Worm (Caenorhabditis elegans) whole organism, dauer: ENCODE measurements around the gene F49E12.7.
"Not testable (repeated sequence)": the region's sequence is repeated elsewhere in the genome, so short reads cannot be mapped to it uniquely, and the experiment has no call there.

Experiments
- unc-62 ChIP-seq: sonication (generic microtip); optimal IDR thresholded peaks from 2 replicates; lab custom pipeline; 2017; ENCODE audit warnings: missing biosample characterization, missing genetic modification reagents, missing genetic modification characterization

Gene F49E12.7

ce11 chrII:8396041-8396440, at the start of gene F49E12.7:
Gene F49E12.7 (minus strand): TSS chrII:8396141.
- no peak for TF ChIP-seq unc-62

- TF ChIP-seq unc-62, result no peak
Observed at ce11 chrII:8444007-8444406, 48.1 kb upstream of the F49E12.7 start, which contains the start of gene evl-20. Gene evl-20 (plus strand): TSS chrII:8444307.

- TF ChIP-seq unc-62, result no peak
Observed at ce11 chrII:8442717-8443223, 46.8 kb upstream of the F49E12.7 start, which contains the start of gene eif-3.G. Gene eif-3.G (plus strand): TSS chrII:8442767.

- TF ChIP-seq unc-62, result no peak
Observed at ce11 chrII:8442176-8442575, 46.2 kb upstream of the F49E12.7 start.

- no peak for TF ChIP-seq unc-62
Observed at ce11 chrII:8441519-8441918, 45.6 kb upstream of the F49E12.7 start.

- no peak for TF ChIP-seq unc-62
Observed at ce11 chrII:8440792-8441191, 44.9 kb upstream of the F49E12.7 start.

- TF ChIP-seq unc-62, result no peak
Observed at ce11 chrII:8440097-8440496, 44.2 kb upstream of the F49E12.7 start.

ce11 chrII:8438791-8439287, 42.9 kb upstream of the F49E12.7 start, which contains the start of gene lips-10:
Gene lips-10 (plus strand): TSS chrII:8439168.
- no peak for TF ChIP-seq unc-62

ce11 chrII:8437035-8437434, 41.1 kb upstream of the F49E12.7 start, which contains the start of gene acp-3:
Gene acp-3 (minus strand): TSS chrII:8437135.
- no peak for TF ChIP-seq unc-62

ce11 chrII:8435005-8435404, 39.1 kb upstream of the F49E12.7 start, which contains the start of gene acp-4:
Gene acp-4 (minus strand): TSS chrII:8435105.
- TF ChIP-seq unc-62, result no peak

- TF ChIP-seq unc-62, result no peak
Observed at ce11 chrII:8431954-8432353, 36.0 kb upstream of the F49E12.7 start, which contains the start of gene acp-2. Gene acp-2 (minus strand): TSS chrII:8432054.

ce11 chrII:8428947-8429919, 33.3 kb upstream of the F49E12.7 start:
- TF ChIP-seq unc-62, result no peak

- TF ChIP-seq unc-62, result no peak
Observed at ce11 chrII:8428758-8428946, 32.7 kb upstream of the F49E12.7 start, which contains the start of gene F14E5.2. Gene F14E5.2 (minus strand): TSS chrII:8428858.

ce11 chrII:8420775-8421388, 24.9 kb upstream of the F49E12.7 start:
- TF ChIP-seq unc-62, result no peak

ce11 chrII:8419798-8420197, 23.9 kb upstream of the F49E12.7 start, which contains the start of gene F14E5.8:
Gene F14E5.8 (plus strand): TSS chrII:8420098.
- TF ChIP-seq unc-62, result not testable (repeated sequence)

ce11 chrII:8419015-8419414, 23.1 kb upstream of the F49E12.7 start:
- no peak for TF ChIP-seq unc-62

- no peak for TF ChIP-seq unc-62
Observed at ce11 chrII:8417059-8417668, 21.2 kb upstream of the F49E12.7 start, which contains the start of gene fdgt-2. Gene fdgt-2 (plus strand): TSS chrII:8417618.
